Worm (Caenorhabditis elegans) whole organism, L4 larva: Measurements from ENCODE around the gene fbxa-27.

Experiments used
- ceh-82 ChIP-seq: sonication (generic microtip); optimal IDR thresholded peaks from 2 replicates; lab custom pipeline; 2017; ENCODE audit warnings: missing biosample characterization, missing genetic modification characterization
- dmd-9 ChIP-seq: fragments of 200-800 bp; sonication (Bioruptor generic); IDR thresholded peaks from 2 replicates; pipeline ENCODE4 v1.3.6; 2022; ENCODE audit warnings: missing genetic modification reagents, missing genetic modification characterization, missing compliant biosample characterization
- lin-13 ChIP-seq: fragments of 150-350 bp; optimal IDR thresholded peaks from 2 replicates; lab custom pipeline; 2014; ENCODE audit warnings: missing biosample characterization, missing genetic modification reagents, missing genetic modification characterization
- mep-1 ChIP-seq: fragments of 150-350 bp; sonication (generic microtip); optimal IDR thresholded peaks from 3 replicates; lab custom pipeline; 2014; ENCODE audit warnings: missing biosample characterization, missing genetic modification characterization
- mxl-3 ChIP-seq: fragments of 200-800 bp; sonication (Bioruptor generic); optimal IDR thresholded peaks from 2 replicates; lab custom pipeline; 2018; ENCODE audit warnings: mild to moderate bottlenecking, missing genetic modification characterization, missing compliant biosample characterization
- nhr-237 ChIP-seq: sonication (generic microtip); optimal IDR thresholded peaks from 2 replicates; lab custom pipeline; 2017; ENCODE audit warnings: missing biosample characterization, missing genetic modification characterization
- pha-4 ChIP-seq, 2 experiments: fragments of 150-350 bp in 1 of 2; fragments of 200-800 bp in 1 of 2; sonication (Bioruptor generic) in 1 of 2; IDR thresholded peaks in 1 of 2; optimal IDR thresholded peaks in 1 of 2; 2 replicates each; pipeline versions ENCODE4 v1.3.6 to Lab custom; 2014 to 2022; ENCODE audit warnings: missing genetic modification characterization in 2 of 2, missing genetic modification reagents in 2 of 2, missing biosample characterization in 1 of 2, missing compliant biosample characterization in 1 of 2
- pqm-1 ChIP-seq: sonication (generic microtip); optimal IDR thresholded peaks from 2 replicates; lab custom pipeline; 2017; ENCODE audit warnings: missing biosample characterization, missing genetic modification characterization
- spr-1 ChIP-seq: sonication (generic microtip); optimal IDR thresholded peaks from 2 replicates; lab custom pipeline; 2016; ENCODE audit warnings: mild to moderate bottlenecking, missing genetic modification characterization, missing compliant biosample characterization
- vab-7 ChIP-seq: fragments of 200-800 bp; sonication (Bioruptor generic); IDR thresholded peaks from 2 replicates; pipeline ENCODE4 v1.3.6; 2022; ENCODE audit warnings: missing genetic modification reagents, missing genetic modification characterization, missing compliant biosample characterization
- ztf-7 ChIP-seq: fragments of 150-350 bp; optimal IDR thresholded peaks from 2 replicates; lab custom pipeline; 2014; ENCODE audit warnings: missing biosample characterization, missing genetic modification characterization

- TF ChIP-seq nhr-237 (tag; lab: Kevin White, UChicago) (no peak), vab-7 (GFP tag; lab: Robert Waterston, UW) (no peak), lin-13 (no peak), pqm-1 (no peak), ceh-82 (tag; lab: Kevin White, UChicago) (no peak), ztf-7 (tag; lab: Kevin White, UChicago) (no peak), dmd-9 (GFP tag; lab: Robert Waterston, UW) (no peak), mxl-3 (GFP tag; lab: Kevin White, UChicago) (no peak), mep-1 (no peak), pha-4 (GFP tag; IDR thresholded peaks at IDR 0.05; lab: Robert Waterston, UW) (no peak), pha-4 (tag; optimal IDR thresholded peaks at IDR 0.05; lab: Kevin White, UChicago) (no peak), spr-1 (tag; lab: Kevin White, UChicago) (no peak)
Observed at ce11 chrIII:1297604-1298003, 45.2 kb upstream of the fbxa-27 start, which contains the start of gene fbxa-28.
